Worm (Caenorhabditis elegans) whole organism, L1 larva: ENCODE data around the gene C18D4.6.

Experiments
- aly-2 ChIP-seq: fragments of 150-350 bp; optimal IDR thresholded peaks from 2 replicates; lab custom pipeline; 2014; ENCODE audit warnings: missing biosample characterization, missing genetic modification characterization
- ama-1 ChIP-seq: fragments of 150-350 bp; optimal IDR thresholded peaks from 2 replicates; lab custom pipeline; 2014
- egl-27 ChIP-seq, 2 experiments: fragments of 150-350 bp in 1 of 2; sonication (generic microtip); optimal IDR thresholded peaks; 3 replicates each; lab custom pipeline; 2017 to 2018; ENCODE audit warnings: missing biosample characterization in 2 of 2, missing genetic modification characterization in 2 of 2, missing genetic modification reagents in 2 of 2
- lin-13 ChIP-seq: fragments of 150-350 bp; optimal IDR thresholded peaks from 2 replicates; lab custom pipeline; 2014; ENCODE audit warnings: missing biosample characterization, missing genetic modification reagents, missing genetic modification characterization
- lir-3 ChIP-seq: sonication (generic microtip); optimal IDR thresholded peaks from 2 replicates; lab custom pipeline; 2016; ENCODE audit warnings: mild to moderate bottlenecking, missing genetic modification characterization, moderate library complexity, missing compliant biosample characterization; ENCODE audit not compliant: poor library complexity
- nhr-11 ChIP-seq: fragments of 150-350 bp; optimal IDR thresholded peaks from 2 replicates; lab custom pipeline; 2014; ENCODE audit warnings: missing biosample characterization, missing genetic modification characterization
- nhr-12 ChIP-seq: sonication (generic microtip); optimal IDR thresholded peaks from 2 replicates; lab custom pipeline; 2017; ENCODE audit warnings: missing biosample characterization, missing genetic modification characterization
- nhr-237 ChIP-seq: fragments of 150-350 bp; optimal IDR thresholded peaks from 2 replicates; lab custom pipeline; 2014; ENCODE audit warnings: missing biosample characterization, missing genetic modification characterization
- snpc-4 ChIP-seq: fragments of 150-350 bp; optimal IDR thresholded peaks from 2 replicates; lab custom pipeline; 2014; ENCODE audit warnings: missing biosample characterization, missing genetic modification characterization
- unc-30 ChIP-seq: sonication (generic microtip); optimal IDR thresholded peaks from 2 replicates; lab custom pipeline; 2017; ENCODE audit warnings: missing biosample characterization, missing genetic modification characterization
- unc-62 ChIP-seq: fragments of 150-350 bp; optimal IDR thresholded peaks from 2 replicates; lab custom pipeline; 2014; ENCODE audit warnings: missing biosample characterization, missing genetic modification reagents, missing genetic modification characterization
- ztf-4 ChIP-seq: fragments of 150-350 bp; optimal IDR thresholded peaks from 2 replicates; lab custom pipeline; 2014; ENCODE audit warnings: missing biosample characterization, missing genetic modification characterization

- TF ChIP-seq snpc-4 (tag; lab: Kevin White, UChicago) (no peak), ztf-4 (tag; lab: Kevin White, UChicago) (no peak), egl-27 (tag; optimal IDR thresholded peaks at IDR 0.05; lab: Kevin White, UChicago) (no peak), nhr-12 (tag; lab: Kevin White, UChicago) (no peak), aly-2 (tag; lab: Kevin White, UChicago) (no peak), nhr-237 (no peak), unc-30 (tag; lab: Kevin White, UChicago) (no peak), ama-1 (lab: Kevin White, UChicago) (no peak), lin-13 (GFP tag; lab: Kevin White, UChicago) (no peak), lir-3 (tag; lab: Kevin White, UChicago) (no peak), unc-62 (GFP tag; lab: Kevin White, UChicago) (no peak), nhr-11 (tag; lab: Kevin White, UChicago) (no peak)
Measured at ce11 chrV:17512763-17513162, 25.4 kb downstream of the C18D4.6 start.
